Worm (Caenorhabditis elegans): ENCODE data around the gene F23F1.4.

DNA sequence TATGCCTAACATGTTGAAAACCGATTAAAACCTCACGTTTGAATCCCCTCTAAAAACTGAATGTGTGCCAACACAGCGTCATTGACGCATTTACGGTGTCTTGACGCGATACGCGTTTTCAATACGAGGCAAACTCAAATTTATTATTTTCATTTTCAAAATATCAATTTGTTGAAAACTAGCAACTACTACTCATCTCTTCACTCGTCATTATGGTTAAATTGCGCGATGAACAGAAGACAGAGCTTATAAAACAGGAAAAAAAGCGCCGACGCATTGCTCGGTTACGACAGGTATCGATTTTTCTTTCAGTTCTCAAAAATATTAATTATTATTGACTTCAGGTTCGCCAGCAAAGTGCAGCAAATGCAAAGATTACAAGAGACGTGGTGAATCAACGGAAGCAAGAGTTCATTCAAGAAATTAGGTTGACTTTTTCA, 3.6 kb downstream of the F23F1.4 start, which contains the start of gene enee-1:
- TF ChIP-seq zag-1 (tag; optimal IDR thresholded peaks at IDR 0.05) (peak; percentile 51), lsy-2 (tag; optimal IDR thresholded peaks at IDR 0.05) (peak; percentile 83 to 93)

Data from whole organism, L2 larva.